Fruit fly (Drosophila melanogaster): ENCODE results near the gene grp.

grp gene

DNA sequence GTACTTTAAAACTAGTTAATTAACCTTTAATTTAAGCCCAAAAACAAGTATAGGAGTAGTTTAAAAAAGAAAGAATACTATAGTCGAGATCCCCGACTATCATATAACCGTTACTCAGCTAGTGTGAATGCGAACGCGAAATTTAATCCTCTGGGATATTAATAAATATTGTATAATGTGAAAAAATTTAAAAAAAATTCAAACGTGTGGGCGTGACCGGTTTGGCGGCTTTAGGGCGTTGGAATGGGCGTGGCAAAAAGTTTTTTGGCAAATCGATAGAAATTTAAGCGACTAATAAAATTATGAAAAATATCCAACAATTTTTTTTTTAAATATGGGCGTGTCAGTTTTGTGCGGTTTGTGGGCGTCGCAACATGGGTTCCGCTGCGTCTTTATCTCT lies 781 bp upstream of the grp start:
- TF ChIP-seq Hr83 (GFP tag; optimal IDR thresholded peaks at IDR 0.05; ENCODE audit: poor library complexity, severe bottlenecking) (no peak), Dfd (GFP tag; optimal IDR thresholded peaks at IDR 0.05) (peak; percentile 87), brk (GFP tag; optimal IDR thresholded peaks at IDR 0.05) (no peak)

DNA sequence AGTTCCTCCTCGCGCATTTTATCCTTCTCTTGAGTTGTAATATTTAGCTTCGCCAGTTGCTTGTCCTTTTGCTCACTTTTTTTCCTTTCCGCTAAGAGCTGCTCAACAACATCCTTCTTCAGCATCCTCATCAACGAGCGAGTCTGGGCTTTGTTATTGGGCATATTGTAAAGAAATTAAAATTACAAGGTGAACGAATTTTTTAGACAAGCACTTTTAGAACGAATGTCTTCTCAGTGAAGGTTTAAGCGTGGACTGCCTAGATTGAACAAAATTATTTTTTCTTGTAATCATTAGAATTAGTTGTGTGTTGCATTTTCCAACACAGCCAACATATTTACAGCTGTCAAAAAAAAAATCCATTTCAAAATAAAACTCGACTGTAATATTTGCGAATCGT lies 2.3 kb downstream of the grp start, which contains the start of gene CG33552:
Gene CG33552, plus strand, starts transcription at position 301 of the 400 bp plus-strand sequence.
- TF ChIP-seq CG9705 (GFP tag; optimal IDR thresholded peaks at IDR 0.05): no peak
- no peak for TF ChIP-seq rgr (GFP tag; optimal IDR thresholded peaks at IDR 0.05)
- no peak for TF ChIP-seq psq (GFP tag; optimal IDR thresholded peaks at IDR 0.05)
- no peak for TF ChIP-seq Hr78 (GFP tag; optimal IDR thresholded peaks at IDR 0.05)
- no peak for TF ChIP-seq woc (GFP tag; optimal IDR thresholded peaks at IDR 0.05)
- TF ChIP-seq Sp1 (GFP tag; optimal IDR thresholded peaks at IDR 0.05): no peak
- TF ChIP-seq OdsH (GFP tag; optimal IDR thresholded peaks at IDR 0.05): no peak
- TF ChIP-seq dmrt93B (GFP tag; optimal IDR thresholded peaks at IDR 0.05): no peak

DNA sequence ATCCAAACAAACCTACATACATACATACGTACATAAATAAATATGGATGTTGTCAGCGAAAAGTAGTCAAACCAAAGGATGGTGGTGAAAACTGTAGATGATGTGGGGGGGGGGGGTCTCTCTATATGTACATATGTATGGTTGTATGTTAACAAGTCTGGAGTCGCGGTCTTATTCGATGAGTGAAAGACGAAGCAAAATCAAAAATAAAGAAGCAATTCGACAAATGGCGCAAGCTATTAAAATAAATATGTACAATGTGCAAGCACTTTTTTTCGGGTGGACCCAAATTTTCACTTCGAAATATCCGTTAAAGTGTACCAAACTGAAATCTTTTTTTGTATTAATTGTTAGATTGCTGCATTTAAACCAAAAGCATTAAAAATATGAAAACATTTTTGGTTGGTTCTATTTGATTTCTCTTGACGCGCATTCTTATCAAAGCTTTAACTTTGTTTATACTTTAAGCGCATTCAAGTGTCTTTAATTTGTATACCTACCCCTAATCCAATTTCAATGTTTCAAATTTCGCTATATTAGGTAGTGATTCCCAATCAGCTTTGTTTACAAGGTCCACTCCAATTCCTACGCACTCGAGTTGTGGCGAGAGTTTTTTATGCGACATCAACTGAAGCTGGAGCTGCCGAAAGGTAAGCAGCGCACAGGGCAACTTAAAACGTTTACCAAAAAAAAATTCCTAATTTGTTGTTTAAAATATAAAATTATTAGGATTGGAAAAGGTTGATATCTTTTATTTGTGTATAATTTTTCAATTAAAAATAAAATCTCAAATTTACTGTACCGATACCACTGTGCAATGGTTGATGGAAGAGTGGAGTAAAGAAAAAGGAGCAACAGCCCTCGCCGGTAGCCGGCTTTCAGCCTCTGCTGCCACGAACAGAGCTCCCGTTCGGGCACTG lies 4.4 kb downstream of the grp start, which contains the start of gene CG31807:
Gene CG31807, minus strand, starts transcription at position 51 of the 920 bp plus-strand sequence.
- TF ChIP-seq OdsH (GFP tag; optimal IDR thresholded peaks at IDR 0.05): peak; percentile 60
- TF ChIP-seq psq (GFP tag; optimal IDR thresholded peaks at IDR 0.05): peak; percentile 72
- TF ChIP-seq Abd-B (GFP tag; optimal IDR thresholded peaks at IDR 0.05): no peak
- no peak for TF ChIP-seq Dif (GFP tag; optimal IDR thresholded peaks at IDR 0.05; ENCODE audit: partially characterized antibody)
- TF ChIP-seq br (GFP tag; optimal IDR thresholded peaks at IDR 0.05): peak; percentile 90
- peak; percentile 68 for TF ChIP-seq dmrt93B (GFP tag; optimal IDR thresholded peaks at IDR 0.05)
- TF ChIP-seq foxo (GFP tag; optimal IDR thresholded peaks at IDR 0.05): peak in 1 of 2 experiments; percentile 82
- peak; percentile 80 for TF ChIP-seq ey (GFP tag; optimal IDR thresholded peaks at IDR 0.05)
- peak; percentile 90 for TF ChIP-seq HLH106 (tag; optimal IDR thresholded peaks at IDR 0.05)
- TF ChIP-seq Vsx2 (GFP tag; optimal IDR thresholded peaks at IDR 0.05; ENCODE audit: partially characterized antibody): no peak
- TF ChIP-seq rgr (GFP tag; optimal IDR thresholded peaks at IDR 0.05): peak; percentile 76
- TF ChIP-seq sage (GFP tag; optimal IDR thresholded peaks at IDR 0.05): peak; percentile 45
- TF ChIP-seq GATAd (GFP tag; optimal IDR thresholded peaks at IDR 0.05): peak; percentile 29
- peak; percentile 73 for TF ChIP-seq CG9705 (GFP tag; optimal IDR thresholded peaks at IDR 0.05)
- TF ChIP-seq usp (GFP tag; optimal IDR thresholded peaks at IDR 0.05): no peak
- TF ChIP-seq brk (GFP tag; optimal IDR thresholded peaks at IDR 0.05): peak; percentile 46
- no peak for TF ChIP-seq dl (GFP tag; optimal IDR thresholded peaks at IDR 0.05; ENCODE audit: insufficient read depth in 1 of 2, partially characterized antibody in 2 of 2)
- TF ChIP-seq Hnf4 (GFP tag; optimal IDR thresholded peaks at IDR 0.05): peak; percentile 61
- TF ChIP-seq Hr83 (GFP tag; optimal IDR thresholded peaks at IDR 0.05; ENCODE audit: poor library complexity, severe bottlenecking): no peak
- peak; percentile 42 for TF ChIP-seq sv (GFP tag; optimal IDR thresholded peaks at IDR 0.05)
- TF ChIP-seq Jra (GFP tag; optimal IDR thresholded peaks at IDR 0.05): peak; percentile 14
- TF ChIP-seq CrebA (GFP tag; optimal IDR thresholded peaks at IDR 0.05; ENCODE audit: borderline replicate concordance): peak; percentile 67
- TF ChIP-seq Rel (GFP tag; optimal IDR thresholded peaks at IDR 0.05): peak; percentile 61
- peak; percentile 70 for TF ChIP-seq Rel (tag; optimal IDR thresholded peaks at IDR 0.05)
- TF ChIP-seq N (GFP tag; optimal IDR thresholded peaks at IDR 0.05): no peak
- TF ChIP-seq Dfd (GFP tag; optimal IDR thresholded peaks at IDR 0.05): no peak
- peak; percentile 92 for TF ChIP-seq Sp1 (GFP tag; optimal IDR thresholded peaks at IDR 0.05)
- peak; percentile 81 for TF ChIP-seq fru (GFP tag; optimal IDR thresholded peaks at IDR 0.05)
- TF ChIP-seq tai (GFP tag; optimal IDR thresholded peaks at IDR 0.05): peak; percentile 48
- TF ChIP-seq CG32264 (GFP tag; optimal IDR thresholded peaks at IDR 0.05): peak; percentile 64
- TF ChIP-seq woc (GFP tag; optimal IDR thresholded peaks at IDR 0.05): peak; percentile 90
- TF ChIP-seq dsf (GFP tag; optimal IDR thresholded peaks at IDR 0.05; ENCODE audit: borderline replicate concordance): peak; percentile 6
- no peak for TF ChIP-seq jim (GFP tag; optimal IDR thresholded peaks at IDR 0.05)
- peak; percentile 87 for TF ChIP-seq h (GFP tag; optimal IDR thresholded peaks at IDR 0.05)
- no peak for TF ChIP-seq lola (GFP tag; optimal IDR thresholded peaks at IDR 0.05)
